Fruit fly (Drosophila melanogaster): Measurements from ENCODE around the gene Egfrap.

dm6 chr3L:5897228-5897688, 53.2 kb downstream of the Egfrap start, which contains the start of the genes PolE2 and CG5592:
- TF ChIP-seq Hr96 (GFP tag; optimal IDR thresholded peaks at IDR 0.05) (no peak), CG12768 (GFP tag; optimal IDR thresholded peaks at IDR 0.05) (no peak), Mnt (GFP tag; optimal IDR thresholded peaks at IDR 0.05) (no peak), kay (GFP tag; ENCODE audit: borderline replicate concordance) (no peak), CG33017 (tag; optimal IDR thresholded peaks at IDR 0.05) (no peak), CG7101 (tag; optimal IDR thresholded peaks at IDR 0.05) (no peak), cic (GFP tag; optimal IDR thresholded peaks at IDR 0.05) (no peak), bab1 (GFP tag; optimal IDR thresholded peaks at IDR 0.05) (peak; percentile 21), ovo (GFP tag; optimal IDR thresholded peaks at IDR 0.05) (no peak), CG11617 (GFP tag; optimal IDR thresholded peaks at IDR 0.05) (no peak), Crg-1 (GFP tag; optimal IDR thresholded peaks at IDR 0.05) (no peak), Clk (GFP tag; optimal IDR thresholded peaks at IDR 0.05) (no peak), cnc (optimal IDR thresholded peaks at IDR 0.05) (no peak), CG7045 (GFP tag; optimal IDR thresholded peaks at IDR 0.05) (no peak)
